Fruit fly (Drosophila melanogaster) whole organism, larva: Measurements from ENCODE around the gene Fhos.
A peak's percentile ranks its signal among the peaks of the same experiment; 100 is the strongest.

Experiments used
- noc ChIP-seq: fragments of 200-800 bp; sonication (Bioruptor generic); optimal IDR thresholded peaks from 3 replicates; lab custom pipeline; 2019; ENCODE audit warnings: missing biosample characterization, mild to moderate bottlenecking, missing genetic modification characterization, moderate library complexity

Gene Fhos

dm6 chr3L:8753592-8753991 is at the start of gene Fhos:
TSS of gene Fhos (plus strand) at chr3L:8753619.
- no peak for TF ChIP-seq noc

- TF ChIP-seq noc, result no peak
These were observed 49.6 kb upstream of the Fhos start for dm6 chr3L:8703707-8704236.

dm6 chr3L:8704713-8705412 is 48.6 kb upstream of the Fhos start:
- TF ChIP-seq noc, result peak; percentile 67

dm6 chr3L:8707075-8707474 is 46.3 kb upstream of the Fhos start:
- no peak for TF ChIP-seq noc

- no peak for TF ChIP-seq noc
These were observed 45.6 kb upstream of the Fhos start for dm6 chr3L:8707821-8708220.

dm6 chr3L:8708856-8709255 is 44.6 kb upstream of the Fhos start:
- TF ChIP-seq noc, result peak; percentile 86

- no peak for TF ChIP-seq noc
These were observed 40.5 kb upstream of the Fhos start for dm6 chr3L:8712913-8713312.

- no peak for TF ChIP-seq noc
These were observed 37.4 kb upstream of the Fhos start for dm6 chr3L:8716013-8716412.

- no peak for TF ChIP-seq noc
These were observed 34.8 kb upstream of the Fhos start for dm6 chr3L:8718602-8719001.

DNA sequence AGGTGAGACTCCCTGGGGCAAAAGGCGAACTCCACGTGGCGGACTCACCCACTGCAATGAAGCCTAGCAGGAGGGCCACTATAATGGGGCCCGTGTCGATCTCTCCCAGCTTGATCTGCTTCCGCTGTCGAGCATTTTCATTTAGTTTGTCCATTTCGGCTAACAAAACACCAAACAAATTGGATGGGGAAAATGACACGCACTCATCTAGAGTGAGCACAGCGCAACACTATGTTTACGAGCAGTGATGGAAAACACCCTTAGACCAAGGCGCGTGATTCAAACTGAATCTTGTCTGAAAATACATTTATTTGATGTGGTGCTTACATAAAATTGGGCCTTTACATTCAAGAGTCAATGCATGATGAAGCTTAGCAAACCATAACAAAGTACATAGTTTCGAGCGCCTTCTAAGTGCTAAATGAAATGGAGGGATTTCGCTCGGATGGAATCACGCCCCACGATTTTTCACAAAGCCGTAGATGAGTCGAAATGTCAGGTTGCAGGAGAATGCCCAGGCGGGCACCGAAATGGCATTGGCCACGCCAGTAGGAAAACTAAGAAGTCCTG is 33.3 kb upstream of the Fhos start, which contains the start of gene SrpRbeta:
SrpRbeta (minus strand) TSS at position 236 of the 570 bp plus-strand sequence.
- peak; percentile 43 for TF ChIP-seq noc

dm6 chr3L:8721145-8721544 is 32.3 kb upstream of the Fhos start, which contains the start of the genes CG32022 and CG6511:
TSS of gene CG32022 (minus strand) at chr3L:8721272.
TSS of gene CG6511 (plus strand) at chr3L:8721324.
- peak; percentile 98 for TF ChIP-seq noc

DNA sequence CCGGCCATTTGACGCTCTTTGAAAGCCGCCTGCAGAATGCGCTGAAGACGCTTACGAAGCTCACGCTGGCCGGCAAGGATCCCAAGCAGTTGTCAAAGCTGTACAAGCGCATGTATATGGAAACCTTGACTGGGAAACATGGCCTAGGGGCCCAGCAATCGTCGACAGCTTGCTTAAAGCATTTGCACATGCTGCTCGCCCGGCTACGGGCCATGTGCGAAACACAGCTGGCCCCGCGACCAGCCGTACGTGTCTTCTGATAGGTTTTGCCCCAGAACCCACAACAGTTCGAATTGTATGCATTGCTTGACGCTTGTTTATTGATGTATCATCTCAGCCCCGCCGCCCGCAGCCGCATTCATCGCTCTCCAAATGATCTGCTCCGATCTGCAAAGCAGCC is 28.2 kb upstream of the Fhos start:
- TF ChIP-seq noc, result no peak

DNA sequence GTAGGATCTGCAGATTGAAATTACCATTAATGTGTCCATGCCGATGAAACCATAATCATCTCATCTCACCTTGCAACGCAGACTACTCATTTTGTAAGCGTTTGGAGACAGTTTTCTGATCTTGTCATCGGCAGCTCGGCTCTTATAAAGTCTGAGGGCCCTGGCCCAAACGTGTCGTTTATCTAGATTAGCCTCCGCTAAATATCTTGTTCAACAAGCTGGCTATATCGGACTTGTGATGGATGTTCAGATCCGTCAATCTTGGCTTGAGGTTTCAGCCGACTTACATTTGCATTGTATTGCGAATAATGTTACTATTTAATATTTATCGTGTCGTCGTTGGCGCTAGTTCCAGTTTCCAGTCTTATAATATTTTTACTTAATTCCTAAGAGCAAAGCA is 27.7 kb upstream of the Fhos start, which contains the start of gene CG43965:
CG43965 (minus strand) TSS at position 101 of the 400 bp plus-strand sequence.
- TF ChIP-seq noc, result no peak

DNA sequence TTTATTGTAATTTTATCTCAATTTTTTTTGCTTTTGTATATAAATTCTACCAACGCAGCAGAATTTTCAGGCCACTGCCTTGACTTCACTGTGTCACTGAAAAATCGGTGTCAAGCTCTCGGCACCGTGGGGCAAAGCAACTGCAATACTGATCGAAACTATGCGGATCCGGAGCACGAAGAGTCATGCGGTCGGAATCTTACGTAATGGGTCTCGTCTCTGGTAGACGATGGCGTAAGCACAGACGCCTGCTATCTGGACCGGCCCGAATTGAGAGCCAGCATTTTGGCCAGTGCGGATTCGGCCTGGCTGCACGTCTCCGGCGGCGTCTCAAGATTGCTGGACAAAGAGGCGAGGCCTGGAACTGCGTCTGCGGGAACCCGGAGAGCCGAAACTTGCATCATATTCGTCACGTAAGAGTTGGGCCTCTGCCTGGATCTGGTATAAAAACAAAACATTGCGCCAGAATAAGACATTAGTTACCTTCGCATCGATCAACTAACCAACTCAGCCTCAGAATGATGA is 27.0 kb upstream of the Fhos start, which contains the start of gene Cp18:
Cp18 (plus strand) TSS at position 475 of the 525 bp plus-strand sequence.
- TF ChIP-seq noc, result no peak

- no peak for TF ChIP-seq noc
These were observed 25.2 kb upstream of the Fhos start, which contains the start of gene Cp15 for dm6 chr3L:8728181-8728580. TSS of gene Cp15 (plus strand) at chr3L:8728481.

dm6 chr3L:8729565-8729964 is 23.9 kb upstream of the Fhos start, which contains the start of gene Cp19:
TSS of gene Cp19 (plus strand) at chr3L:8729865.
- no peak for TF ChIP-seq noc

DNA sequence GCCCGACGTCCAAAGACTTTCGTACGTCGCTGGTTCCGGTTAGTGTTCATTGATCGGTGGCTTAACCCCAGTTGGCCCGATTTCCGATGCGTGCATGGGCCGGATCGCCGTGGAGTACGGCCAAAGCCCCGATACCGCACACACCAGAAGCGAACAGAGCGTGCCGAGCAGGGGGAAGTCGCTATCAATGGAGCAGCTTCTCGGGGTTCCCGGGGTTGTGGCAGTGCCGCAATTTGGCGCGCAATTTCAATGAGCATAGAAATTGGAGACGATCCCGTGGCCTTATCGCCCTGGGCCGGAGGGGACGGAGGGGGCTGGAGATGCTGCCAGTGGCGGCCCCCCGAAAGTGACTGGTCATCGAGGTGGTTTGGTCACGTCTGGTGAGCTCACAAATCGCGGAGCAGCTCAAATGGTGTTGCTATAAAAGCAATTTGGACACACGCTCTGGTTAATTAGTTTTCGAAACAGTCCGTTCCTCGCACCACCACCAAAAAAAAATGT is 21.9 kb upstream of the Fhos start, which contains the start of gene Cp16:
Cp16 (plus strand) TSS at position 451 of the 501 bp plus-strand sequence.
- TF ChIP-seq noc, result no peak
